Worm (Caenorhabditis elegans) whole organism, L2 larva: Measurements from ENCODE around the gene E02H9.9.
A peak's percentile ranks its signal among the peaks of the same experiment; 100 is the strongest.

Experiments used
- F13H6.1 ChIP-seq: sonication (generic microtip); optimal IDR thresholded peaks from 2 replicates; lab custom pipeline; 2016; ENCODE audit warnings: missing genetic modification characterization, missing compliant biosample characterization
- R02D3.7 ChIP-seq: fragments of 150-350 bp; optimal IDR thresholded peaks from 2 replicates; lab custom pipeline; 2014; ENCODE audit warnings: missing biosample characterization, missing genetic modification characterization
- Y55F3AM.14 ChIP-seq: fragments of 200-800 bp; sonication (Bioruptor generic); optimal IDR thresholded peaks from 2 replicates; lab custom pipeline; 2018; ENCODE audit warnings: mild to moderate bottlenecking, missing genetic modification characterization, missing compliant biosample characterization
- ZK546.5 ChIP-seq: sonication (generic microtip); optimal IDR thresholded peaks from 2 replicates; lab custom pipeline; 2017; ENCODE audit warnings: missing biosample characterization, missing genetic modification characterization
- aly-2 ChIP-seq: fragments of 150-350 bp; optimal IDR thresholded peaks from 2 replicates; lab custom pipeline; 2014; ENCODE audit warnings: missing biosample characterization, missing genetic modification characterization
- ama-1 ChIP-seq: fragments of 150-350 bp; optimal IDR thresholded peaks from 2 replicates; lab custom pipeline; 2018; ENCODE audit warnings: inconsistent platforms
- ceh-16 ChIP-seq: fragments of 150-350 bp; optimal IDR thresholded peaks from 2 replicates; lab custom pipeline; 2014; ENCODE audit warnings: missing biosample characterization, missing genetic modification characterization
- ceh-82 ChIP-seq: fragments of 150-350 bp; optimal IDR thresholded peaks from 2 replicates; lab custom pipeline; 2014; ENCODE audit warnings: missing biosample characterization, missing genetic modification characterization
- crh-2 ChIP-seq: sonication (generic microtip); optimal IDR thresholded peaks from 2 replicates; lab custom pipeline; 2017; ENCODE audit warnings: missing biosample characterization, missing genetic modification characterization
- dmd-4 ChIP-seq: sonication (generic microtip); optimal IDR thresholded peaks from 2 replicates; lab custom pipeline; 2017; ENCODE audit warnings: missing biosample characterization, missing genetic modification characterization
- elt-1 ChIP-seq: fragments of 150-350 bp; optimal IDR thresholded peaks from 2 replicates; lab custom pipeline; 2014; ENCODE audit warnings: missing biosample characterization, missing genetic modification characterization
- elt-3 ChIP-seq: sonication (generic microtip); optimal IDR thresholded peaks from 2 replicates; lab custom pipeline; 2017; ENCODE audit warnings: missing biosample characterization, missing genetic modification characterization
- gmeb-1 ChIP-seq: fragments of 150-350 bp; optimal IDR thresholded peaks from 2 replicates; lab custom pipeline; 2014; ENCODE audit warnings: missing biosample characterization, missing genetic modification characterization
- lin-13 ChIP-seq: fragments of 150-350 bp; optimal IDR thresholded peaks from 2 replicates; lab custom pipeline; 2014; ENCODE audit warnings: missing biosample characterization, missing genetic modification reagents, missing genetic modification characterization
- lsy-2 ChIP-seq, 2 experiments: fragments of 150-350 bp in 1 of 2; sonication (generic microtip) in 1 of 2; optimal IDR thresholded peaks; 2 replicates each; lab custom pipeline; 2014 to 2017; ENCODE audit warnings: missing biosample characterization in 2 of 2, missing genetic modification characterization in 2 of 2
- mbf-1 ChIP-seq: sonication (generic microtip); optimal IDR thresholded peaks from 2 replicates; lab custom pipeline; 2017; ENCODE audit warnings: missing biosample characterization, missing genetic modification characterization
- nhr-10 ChIP-seq: sonication (generic microtip); optimal IDR thresholded peaks from 2 replicates; lab custom pipeline; 2017; ENCODE audit warnings: missing biosample characterization, missing genetic modification characterization
- nhr-11 ChIP-seq: fragments of 150-350 bp; optimal IDR thresholded peaks from 2 replicates; lab custom pipeline; 2014; ENCODE audit warnings: missing biosample characterization, missing genetic modification characterization
- nhr-12 ChIP-seq: fragments of 150-350 bp; optimal IDR thresholded peaks from 2 replicates; lab custom pipeline; 2014; ENCODE audit warnings: missing biosample characterization, missing genetic modification characterization
- nhr-129 ChIP-seq: fragments of 150-350 bp; optimal IDR thresholded peaks from 2 replicates; lab custom pipeline; 2014; ENCODE audit warnings: missing biosample characterization, missing genetic modification characterization
- nhr-21 ChIP-seq: fragments of 150-350 bp; optimal IDR thresholded peaks from 2 replicates; lab custom pipeline; 2014; ENCODE audit warnings: missing biosample characterization, missing genetic modification characterization
- nhr-23 ChIP-seq: fragments of 150-350 bp; optimal IDR thresholded peaks from 2 replicates; lab custom pipeline; 2014; ENCODE audit warnings: missing biosample characterization, missing genetic modification reagents, missing genetic modification characterization
- nhr-237 ChIP-seq: fragments of 150-350 bp; optimal IDR thresholded peaks from 2 replicates; lab custom pipeline; 2014; ENCODE audit warnings: missing biosample characterization, missing genetic modification characterization
- nhr-25 ChIP-seq: fragments of 150-350 bp; sonication (generic microtip); optimal IDR thresholded peaks from 3 replicates; lab custom pipeline; 2014; ENCODE audit warnings: missing biosample characterization, missing genetic modification characterization
- nhr-6 ChIP-seq: fragments of 150-350 bp; optimal IDR thresholded peaks from 2 replicates; lab custom pipeline; 2014; ENCODE audit warnings: missing biosample characterization, missing genetic modification characterization
- nhr-77 ChIP-seq: fragments of 150-350 bp; optimal IDR thresholded peaks from 2 replicates; lab custom pipeline; 2014; ENCODE audit warnings: missing biosample characterization, missing genetic modification characterization
- sem-4 ChIP-seq: fragments of 150-350 bp; optimal IDR thresholded peaks from 2 replicates; lab custom pipeline; 2014; ENCODE audit warnings: missing biosample characterization, missing genetic modification reagents, missing genetic modification characterization
- skn-1 ChIP-seq: sonication (generic microtip); optimal IDR thresholded peaks from 2 replicates; lab custom pipeline; 2017; ENCODE audit warnings: missing biosample characterization, missing genetic modification characterization
- sma-3 ChIP-seq: sonication (generic microtip); optimal IDR thresholded peaks from 2 replicates; lab custom pipeline; 2016; ENCODE audit warnings: missing genetic modification reagents, missing genetic modification characterization, missing compliant biosample characterization
- sma-9 ChIP-seq, 2 experiments: fragments of 150-350 bp in 1 of 2; sonication (generic microtip) in 1 of 2; optimal IDR thresholded peaks; 2 replicates each; lab custom pipeline; 2014 to 2016; ENCODE audit warnings: missing genetic modification characterization in 2 of 2, mild to moderate bottlenecking in 1 of 2, missing biosample characterization in 1 of 2, missing compliant biosample characterization in 1 of 2, missing genetic modification reagents in 1 of 2, moderate library complexity in 1 of 2
- snpc-4 ChIP-seq: fragments of 150-350 bp; optimal IDR thresholded peaks from 2 replicates; lab custom pipeline; 2014; ENCODE audit warnings: missing biosample characterization, missing genetic modification characterization
- unc-55 ChIP-seq: fragments of 150-350 bp; sonication (generic microtip); optimal IDR thresholded peaks from 3 replicates; lab custom pipeline; 2014; ENCODE audit warnings: missing biosample characterization, missing genetic modification reagents, missing genetic modification characterization
- unc-62 ChIP-seq: fragments of 150-350 bp; optimal IDR thresholded peaks from 2 replicates; lab custom pipeline; 2014; ENCODE audit warnings: missing biosample characterization, missing genetic modification reagents, missing genetic modification characterization
- zag-1 ChIP-seq: fragments of 150-350 bp; optimal IDR thresholded peaks from 2 replicates; lab custom pipeline; 2014; ENCODE audit warnings: missing biosample characterization, missing genetic modification characterization
- ztf-1 ChIP-seq: fragments of 200-800 bp; sonication (Bioruptor generic); conservative IDR thresholded peaks from 2 replicates; pipeline ENCODE4 v1.3.6; 2022; ENCODE audit warnings: missing genetic modification characterization, missing compliant biosample characterization
- ztf-11 ChIP-seq: sonication (generic microtip); optimal IDR thresholded peaks from 2 replicates; lab custom pipeline; 2017; ENCODE audit warnings: missing biosample characterization, missing genetic modification characterization
- ztf-4 ChIP-seq: fragments of 150-350 bp; optimal IDR thresholded peaks from 2 replicates; lab custom pipeline; 2014; ENCODE audit warnings: missing biosample characterization, missing genetic modification characterization

The E02H9.9 gene

DNA sequence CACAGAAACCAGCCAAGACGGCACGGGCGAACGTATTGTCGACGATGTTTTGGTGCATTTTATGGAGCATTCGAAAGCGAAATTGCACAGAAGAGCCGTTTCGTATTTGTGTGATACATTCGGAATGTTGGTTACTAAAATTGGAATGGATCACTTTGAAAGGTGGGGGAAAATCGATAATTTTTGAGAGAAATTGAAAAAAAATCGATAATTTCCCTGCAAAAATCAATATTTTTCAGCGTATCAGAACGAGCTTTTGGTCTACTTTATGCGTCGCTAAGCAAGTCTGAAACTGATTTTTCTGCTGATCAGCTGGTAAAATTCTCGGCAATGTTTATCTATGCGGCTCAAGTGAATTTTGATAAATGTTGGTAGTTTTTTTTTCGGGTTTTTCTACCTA lies 14.7 kb upstream of the E02H9.9 start:
- no peak for TF ChIP-seq zag-1 (tag; lab: Kevin White, UChicago)
- no peak for TF ChIP-seq gmeb-1
- no peak for TF ChIP-seq nhr-129 (tag; lab: Kevin White, UChicago)
- no peak for TF ChIP-seq ztf-1
- TF ChIP-seq F13H6.1 (tag; lab: Kevin White, UChicago), result no peak
- TF ChIP-seq elt-3 (tag; lab: Kevin White, UChicago), result no peak
- TF ChIP-seq nhr-23 (tag; lab: Kevin White, UChicago), result no peak
- no peak for TF ChIP-seq unc-62
- no peak for TF ChIP-seq dmd-4 (tag; lab: Kevin White, UChicago)
- no peak for TF ChIP-seq elt-1 (tag; lab: Kevin White, UChicago)
- TF ChIP-seq R02D3.7 (tag; lab: Kevin White, UChicago), result no peak
- TF ChIP-seq sem-4, result no peak
- no peak for TF ChIP-seq skn-1 (tag; lab: Kevin White, UChicago)
- TF ChIP-seq nhr-6 (tag; lab: Kevin White, UChicago), result no peak
- no peak for TF ChIP-seq ceh-16 (tag; lab: Kevin White, UChicago)
- TF ChIP-seq ceh-82 (tag; lab: Kevin White, UChicago), result no peak
- no peak for TF ChIP-seq mbf-1 (tag; lab: Kevin White, UChicago)
- no peak for TF ChIP-seq nhr-237 (tag; lab: Kevin White, UChicago)
- TF ChIP-seq ZK546.5 (tag; lab: Kevin White, UChicago), result no peak
- TF ChIP-seq snpc-4 (tag; lab: Kevin White, UChicago), result no peak

DNA sequence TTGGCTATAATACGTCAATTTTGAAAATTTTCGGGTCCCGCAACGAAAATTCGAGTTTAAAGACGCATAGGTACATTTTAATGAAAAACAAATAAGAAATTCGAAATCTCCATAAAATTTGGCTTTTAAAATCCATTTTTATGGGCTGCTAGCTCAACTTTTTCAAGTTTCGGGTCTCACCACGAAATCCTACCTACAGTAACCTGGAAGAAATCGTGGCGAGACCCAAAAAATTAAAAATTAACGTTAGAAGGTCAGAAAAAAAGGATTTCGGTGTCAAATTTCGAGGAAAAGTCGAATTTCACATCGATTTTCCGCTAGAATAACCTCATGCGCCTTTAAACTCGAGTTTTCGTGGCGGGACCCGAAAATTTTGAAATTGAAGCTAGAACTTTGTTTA lies 14.1 kb upstream of the E02H9.9 start:
- TF ChIP-seq nhr-10 (tag; lab: Kevin White, UChicago), result no peak
- TF ChIP-seq ztf-1, result no peak
- no peak for TF ChIP-seq nhr-25 (tag; lab: Kevin White, UChicago)
- TF ChIP-seq unc-55 (GFP tag; lab: Kevin White, UChicago), result no peak
- TF ChIP-seq nhr-237 (tag; lab: Kevin White, UChicago), result no peak
- no peak for TF ChIP-seq F13H6.1 (tag; lab: Kevin White, UChicago)
- TF ChIP-seq Y55F3AM.14 (GFP tag; lab: Kevin White, UChicago), result no peak
- no peak for TF ChIP-seq ztf-11 (tag; lab: Kevin White, UChicago)
- no peak for TF ChIP-seq sem-4
- peak; percentile 68 for TF ChIP-seq lin-13
- no peak for TF ChIP-seq ama-1 (lab: Kevin White, UChicago)
- TF ChIP-seq nhr-129 (tag; lab: Kevin White, UChicago), result no peak
- TF ChIP-seq lsy-2 (tag; optimal IDR thresholded peaks at IDR 0.05; lab: Kevin White, UChicago), result peak; percentile 31 to 68
- no peak for TF ChIP-seq skn-1 (tag; lab: Kevin White, UChicago)
- TF ChIP-seq mbf-1 (tag; lab: Kevin White, UChicago), result no peak
- no peak for TF ChIP-seq nhr-23 (tag; lab: Kevin White, UChicago)

DNA sequence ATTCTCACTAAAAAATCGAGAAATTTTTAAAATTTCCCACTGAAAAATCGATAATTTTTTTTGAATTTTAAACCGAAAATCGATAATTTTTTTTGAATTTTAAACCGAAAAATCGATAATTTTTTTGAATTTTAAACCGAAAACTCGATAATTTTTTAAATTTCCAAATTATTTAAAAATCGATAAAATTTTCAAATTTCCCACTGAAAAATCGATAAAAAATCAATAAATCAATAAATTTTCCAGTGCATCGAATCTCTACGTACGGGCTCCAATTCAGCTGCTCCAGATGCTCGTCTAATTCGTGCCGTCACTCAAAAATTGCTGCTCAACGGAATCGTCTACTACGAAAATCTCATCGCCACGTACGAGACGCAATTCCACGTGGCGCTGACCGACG lies 10.5 kb upstream of the E02H9.9 start:
- TF ChIP-seq elt-1 (tag; lab: Kevin White, UChicago) (no peak), skn-1 (tag; lab: Kevin White, UChicago) (no peak), ztf-11 (tag; lab: Kevin White, UChicago) (no peak), crh-2 (no peak), nhr-129 (tag; lab: Kevin White, UChicago) (no peak), snpc-4 (tag; lab: Kevin White, UChicago) (no peak), lsy-2 (tag; optimal IDR thresholded peaks at IDR 0.05; lab: Kevin White, UChicago) (no peak), sma-9 (GFP tag; optimal IDR thresholded peaks at IDR 0.05; lab: Kevin White, UChicago) (no peak), sma-9 (tag; optimal IDR thresholded peaks at IDR 0.05; lab: Kevin White, UChicago) (no peak), ZK546.5 (tag; lab: Kevin White, UChicago) (no peak), nhr-6 (tag; lab: Kevin White, UChicago) (no peak), nhr-77 (tag; lab: Kevin White, UChicago) (no peak), nhr-21 (no peak), ceh-16 (tag; lab: Kevin White, UChicago) (no peak)

DNA sequence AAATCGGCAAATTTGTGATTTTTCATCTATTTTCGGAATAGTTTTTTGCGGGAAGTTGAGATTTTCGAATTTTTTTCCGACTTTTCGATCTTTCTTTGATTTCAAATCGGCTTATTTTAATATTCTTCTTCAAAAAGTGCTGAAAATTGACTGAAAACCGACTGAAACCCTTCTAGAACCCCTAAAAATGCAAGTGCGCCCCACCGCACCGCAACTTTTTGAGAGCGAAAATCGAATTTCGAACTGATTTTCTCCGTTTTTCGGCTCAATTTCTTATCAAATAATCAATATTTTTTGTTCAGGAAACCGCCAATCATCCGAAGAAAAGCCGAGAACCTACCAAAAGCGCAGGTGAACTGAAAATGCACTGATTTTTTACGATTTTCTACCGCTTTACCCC lies 9.2 kb upstream of the E02H9.9 start:
- TF ChIP-seq sma-3 (GFP tag; lab: Kevin White, UChicago) (no peak), snpc-4 (tag; lab: Kevin White, UChicago) (no peak), ztf-4 (no peak), elt-3 (tag; lab: Kevin White, UChicago) (no peak), lin-13 (no peak), nhr-11 (tag; lab: Kevin White, UChicago) (no peak), ztf-1 (no peak), ZK546.5 (tag; lab: Kevin White, UChicago) (no peak), elt-1 (tag; lab: Kevin White, UChicago) (no peak), gmeb-1 (no peak), nhr-10 (tag; lab: Kevin White, UChicago) (no peak), nhr-77 (tag; lab: Kevin White, UChicago) (no peak), nhr-12 (tag; lab: Kevin White, UChicago) (no peak), aly-2 (no peak), ztf-11 (tag; lab: Kevin White, UChicago) (no peak)
- TF ChIP-seq, all 48 proteins: peak for 0
